Worm (Caenorhabditis elegans) whole organism, young adult: ENCODE data around the gene F14F7.7.

Experiments used
- B0336.3 ChIP-seq: fragments of 200-800 bp; sonication (Bioruptor generic); IDR thresholded peaks from 2 replicates; pipeline ENCODE4 v1.3.6; 2022; ENCODE audit warnings: missing genetic modification characterization, missing compliant biosample characterization
- C06A6.2 ChIP-seq: fragments of 200-800 bp; sonication (Bioruptor generic); conservative IDR thresholded peaks from 2 replicates; pipeline ENCODE4 v1.3.6; 2022; ENCODE audit warnings: missing genetic modification characterization, missing compliant biosample characterization
- D2030.7 ChIP-seq: fragments of 200-800 bp; sonication (Bioruptor generic); IDR thresholded peaks from 2 replicates; pipeline ENCODE4 v1.3.6; 2022; ENCODE audit warnings: missing genetic modification reagents, missing genetic modification characterization, missing compliant biosample characterization
- F10E7.11 ChIP-seq: sonication (generic microtip); optimal IDR thresholded peaks from 2 replicates; lab custom pipeline; 2017; ENCODE audit warnings: mild to moderate bottlenecking, missing genetic modification characterization, moderate library complexity, missing compliant biosample characterization
- F39B2.1 ChIP-seq: fragments of 200-800 bp; sonication (Bioruptor generic); IDR thresholded peaks from 2 replicates; pipeline ENCODE4 v1.3.6; 2022; ENCODE audit warnings: missing genetic modification reagents, missing genetic modification characterization, missing compliant biosample characterization
- F52B5.7 ChIP-seq: sonication (generic microtip); optimal IDR thresholded peaks from 2 replicates; lab custom pipeline; 2016; ENCODE audit warnings: mild to moderate bottlenecking, missing genetic modification characterization, missing compliant biosample characterization
- K11D2.4 ChIP-seq: fragments of 200-800 bp; sonication (Bioruptor generic); IDR thresholded peaks from 2 replicates; pipeline ENCODE4 v1.3.6; 2022; ENCODE audit warnings: missing genetic modification reagents, missing genetic modification characterization, missing compliant biosample characterization
- Y53F4B.3 ChIP-seq: fragments of 200-800 bp; sonication (Bioruptor generic); IDR thresholded peaks from 2 replicates; pipeline ENCODE4 v1.3.6; 2022; ENCODE audit warnings: missing genetic modification reagents, missing genetic modification characterization, missing compliant biosample characterization
- Y53G8AR.9 ChIP-seq: fragments of 200-800 bp; sonication (Bioruptor generic); conservative IDR thresholded peaks from 2 replicates; pipeline ENCODE4 v1.3.6; 2022; ENCODE audit warnings: missing genetic modification reagents, missing genetic modification characterization, missing compliant biosample characterization
- Y79H2A.3 ChIP-seq: fragments of 200-800 bp; sonication (Bioruptor generic); conservative IDR thresholded peaks from 2 replicates; pipeline ENCODE4 v1.3.6; 2022; ENCODE audit warnings: missing genetic modification reagents, missing genetic modification characterization, missing compliant biosample characterization
- Y95B8A.8 ChIP-seq: fragments of 200-800 bp; sonication (Bioruptor generic); IDR thresholded peaks from 2 replicates; pipeline ENCODE4 v1.3.6; 2022; ENCODE audit warnings: missing genetic modification reagents, missing genetic modification characterization, missing compliant biosample characterization
- ZK185.1 ChIP-seq: sonication (generic microtip); optimal IDR thresholded peaks from 2 replicates; lab custom pipeline; 2016; ENCODE audit warnings: mild to moderate bottlenecking, missing genetic modification characterization, missing compliant biosample characterization; ENCODE audit not compliant: poor library complexity, severe bottlenecking
- akir-1 ChIP-seq: fragments of 200-800 bp; sonication (Bioruptor generic); optimal IDR thresholded peaks from 2 replicates; lab custom pipeline; 2018; ENCODE audit warnings: mild to moderate bottlenecking, missing genetic modification characterization, moderate library complexity, missing compliant biosample characterization
- ama-1 ChIP-seq, 3 experiments: fragments of 150-350 bp in 1 of 3; sonication (generic microtip) in 2 of 3; optimal IDR thresholded peaks; 2 replicates each; lab custom pipeline; 2014 to 2018; ENCODE audit warnings: missing biosample characterization in 2 of 3, missing genetic modification characterization in 2 of 3, missing genetic modification reagents in 2 of 3
- aptf-2 ChIP-seq: fragments of 200-800 bp; sonication (Bioruptor generic); conservative IDR thresholded peaks from 2 replicates; pipeline ENCODE4 v1.3.6; 2022; ENCODE audit warnings: missing genetic modification reagents, missing genetic modification characterization, missing compliant biosample characterization
- atf-7 ChIP-seq: sonication (generic microtip); optimal IDR thresholded peaks from 2 replicates; lab custom pipeline; 2017; ENCODE audit warnings: mild to moderate bottlenecking, missing genetic modification characterization, missing compliant biosample characterization
- attf-3 ChIP-seq: fragments of 200-800 bp; sonication (Bioruptor generic); conservative IDR thresholded peaks from 2 replicates; pipeline ENCODE4 v1.3.6; 2022; ENCODE audit warnings: missing genetic modification reagents, missing genetic modification characterization, missing compliant biosample characterization
- bed-1 ChIP-seq: fragments of 200-800 bp; sonication (Bioruptor generic); IDR thresholded peaks from 2 replicates; pipeline ENCODE4 v1.3.6; 2022; ENCODE audit warnings: missing genetic modification reagents, missing genetic modification characterization, missing compliant biosample characterization
- ccch-3 ChIP-seq: fragments of 200-800 bp; sonication (Bioruptor generic); optimal IDR thresholded peaks from 2 replicates; lab custom pipeline; 2018; ENCODE audit warnings: mild to moderate bottlenecking, missing genetic modification characterization, missing compliant biosample characterization
- cebp-1 ChIP-seq, 2 experiments: fragments of 200-800 bp in 1 of 2; sonication (Bioruptor generic) in 1 of 2; sonication (generic microtip) in 1 of 2; IDR thresholded peaks in 1 of 2; optimal IDR thresholded peaks in 1 of 2; 2 replicates each; pipeline versions ENCODE4 v1.3.6 to Lab custom; 2017 to 2022; ENCODE audit warnings: missing compliant biosample characterization in 2 of 2, missing genetic modification characterization in 2 of 2, mild to moderate bottlenecking in 1 of 2, missing genetic modification reagents in 1 of 2, moderate library complexity in 1 of 2
- ceh-100 ChIP-seq: fragments of 200-800 bp; sonication (Bioruptor generic); IDR thresholded peaks from 2 replicates; pipeline ENCODE4 v1.3.6; 2022; ENCODE audit warnings: missing genetic modification reagents, missing genetic modification characterization, missing compliant biosample characterization
- ceh-91 ChIP-seq: fragments of 200-800 bp; sonication (Bioruptor generic); IDR thresholded peaks from 2 replicates; pipeline ENCODE4 v1.3.6; 2022; ENCODE audit warnings: missing genetic modification reagents, missing genetic modification characterization, missing compliant biosample characterization
- efl-1 ChIP-seq: fragments of 150-350 bp; optimal IDR thresholded peaks from 2 replicates; lab custom pipeline; 2014; ENCODE audit warnings: missing biosample characterization, missing genetic modification reagents, missing genetic modification characterization
- egl-18 ChIP-seq: fragments of 200-800 bp; sonication (Bioruptor generic); IDR thresholded peaks from 2 replicates; pipeline ENCODE4 v1.3.6; 2022; ENCODE audit warnings: missing genetic modification reagents, missing genetic modification characterization, missing compliant biosample characterization
- egl-44 ChIP-seq: fragments of 200-800 bp; sonication (Bioruptor generic); IDR thresholded peaks from 2 replicates; pipeline ENCODE4 v1.3.6; 2022; ENCODE audit warnings: missing genetic modification reagents, missing genetic modification characterization, missing compliant biosample characterization
- hlh-12 ChIP-seq: sonication (generic microtip); optimal IDR thresholded peaks from 2 replicates; lab custom pipeline; 2016; ENCODE audit warnings: missing genetic modification characterization, missing compliant biosample characterization
- hsf-1 ChIP-seq: fragments of 200-800 bp; sonication (Bioruptor generic); IDR thresholded peaks from 2 replicates; pipeline ENCODE4 v1.3.6; 2022; ENCODE audit warnings: missing genetic modification reagents, missing genetic modification characterization, missing compliant biosample characterization
- lin-35 ChIP-seq, 3 experiments: fragments of 150-350 bp in 2 of 3; sonication (generic microtip) in 1 of 3; optimal IDR thresholded peaks; 2 replicates each; lab custom pipeline; 2014 to 2018; ENCODE audit warnings: missing biosample characterization in 3 of 3, missing genetic modification characterization in 3 of 3, missing genetic modification reagents in 3 of 3
- lin-40 ChIP-seq: sonication (generic microtip); optimal IDR thresholded peaks from 2 replicates; lab custom pipeline; 2016; ENCODE audit warnings: missing genetic modification characterization, mild to moderate bottlenecking, missing compliant biosample characterization, missing genotype, missing genetic modification reagents
- lsl-1 ChIP-seq: fragments of 200-800 bp; sonication (Bioruptor generic); optimal IDR thresholded peaks from 2 replicates; lab custom pipeline; 2018; ENCODE audit warnings: mild to moderate bottlenecking, missing genetic modification characterization, moderate library complexity, missing compliant biosample characterization
- madf-10 ChIP-seq: sonication (generic microtip); optimal IDR thresholded peaks from 2 replicates; lab custom pipeline; 2016; ENCODE audit warnings: mild to moderate bottlenecking, missing genetic modification characterization, missing compliant biosample characterization
- madf-6 ChIP-seq: fragments of 200-800 bp; sonication (Bioruptor generic); IDR thresholded peaks from 2 replicates; pipeline ENCODE4 v1.3.6; 2022; ENCODE audit warnings: missing genetic modification reagents, missing genetic modification characterization, missing compliant biosample characterization
- mcd-1 ChIP-seq: fragments of 200-800 bp; sonication (Bioruptor generic); IDR thresholded peaks from 2 replicates; pipeline ENCODE4 v1.3.6; 2022; ENCODE audit warnings: missing genetic modification reagents, missing genetic modification characterization, missing compliant biosample characterization
- mel-28 ChIP-seq: sonication (generic microtip); optimal IDR thresholded peaks from 2 replicates; lab custom pipeline; 2016; ENCODE audit warnings: borderline replicate concordance, mild to moderate bottlenecking, missing genetic modification characterization, missing compliant biosample characterization
- mes-4 ChIP-seq: sonication (generic microtip); optimal IDR thresholded peaks from 2 replicates; lab custom pipeline; 2016; ENCODE audit warnings: missing genotype, missing genetic modification characterization, missing compliant biosample characterization
- nfya-1 ChIP-seq: sonication (generic microtip); optimal IDR thresholded peaks from 2 replicates; lab custom pipeline; 2017; ENCODE audit warnings: antibody characterized with exemption, missing compliant biosample characterization, missing genetic modification characterization, borderline replicate concordance; ENCODE audit not compliant: insufficient read depth
- nhr-90 ChIP-seq: sonication (generic microtip); optimal IDR thresholded peaks from 2 replicates; lab custom pipeline; 2016; ENCODE audit warnings: missing genotype, mild to moderate bottlenecking, missing genetic modification characterization, missing compliant biosample characterization
- pha-4 ChIP-seq: fragments of 150-350 bp; sonication (generic microtip); optimal IDR thresholded peaks from 2 replicates; lab custom pipeline; 2014; ENCODE audit warnings: missing biosample characterization, missing genetic modification reagents, missing genetic modification characterization
- rcor-1 ChIP-seq: fragments of 200-800 bp; sonication (Bioruptor generic); IDR thresholded peaks from 2 replicates; pipeline ENCODE4 v1.3.6; 2022; ENCODE audit warnings: missing genetic modification reagents, missing genetic modification characterization, missing compliant biosample characterization
- repo-1 ChIP-seq: sonication (generic microtip); optimal IDR thresholded peaks from 2 replicates; lab custom pipeline; 2017; ENCODE audit warnings: mild to moderate bottlenecking, missing genetic modification characterization, missing compliant biosample characterization
- rpc-1 ChIP-seq, 2 experiments: fragments of 150-350 bp in 1 of 2; sonication (generic microtip) in 1 of 2; optimal IDR thresholded peaks; 2 replicates each; lab custom pipeline; 2014 to 2018; ENCODE audit warnings: missing biosample characterization in 1 of 2, missing genetic modification characterization in 1 of 2, missing genetic modification reagents in 1 of 2, missing genotype in 1 of 2
- snpc-3.4 ChIP-seq: sonication (generic microtip); optimal IDR thresholded peaks from 2 replicates; lab custom pipeline; 2017; ENCODE audit warnings: missing genetic modification characterization, mild to moderate bottlenecking, missing compliant biosample characterization, antibody characterized with exemption, moderate library complexity, missing genotype, missing genetic modification reagents
- snpc-4 ChIP-seq, 5 experiments: fragments of 150-350 bp in 1 of 5; sonication (generic microtip) in 4 of 5; optimal IDR thresholded peaks; 2 replicates each; lab custom pipeline; 2014 to 2018; ENCODE audit warnings: missing genetic modification characterization in 5 of 5, missing biosample characterization in 3 of 5, antibody characterized with exemption in 2 of 5, mild to moderate bottlenecking in 2 of 5, missing compliant biosample characterization in 2 of 5, missing genotype in 2 of 5, moderate library complexity in 2 of 5, missing genetic modification reagents in 1 of 5
- tbp1 ChIP-seq: fragments of 200-800 bp; sonication (Bioruptor generic); optimal IDR thresholded peaks from 2 replicates; lab custom pipeline; 2018; ENCODE audit warnings: mild to moderate bottlenecking, missing genetic modification characterization, missing compliant biosample characterization
- ztf-25 ChIP-seq: fragments of 200-800 bp; sonication (Bioruptor generic); IDR thresholded peaks from 2 replicates; pipeline ENCODE4 v1.3.6; 2022; ENCODE audit warnings: missing genetic modification reagents, missing genetic modification characterization, missing compliant biosample characterization
- ztf-3 ChIP-seq: fragments of 200-800 bp; sonication (Bioruptor generic); optimal IDR thresholded peaks from 2 replicates; lab custom pipeline; 2018; ENCODE audit warnings: mild to moderate bottlenecking, missing genetic modification characterization, missing compliant biosample characterization
- ztf-6 ChIP-seq: fragments of 200-800 bp; sonication (Bioruptor generic); IDR thresholded peaks from 2 replicates; pipeline ENCODE4 v1.3.6; 2022; ENCODE audit warnings: missing genetic modification reagents, missing genetic modification characterization, missing compliant biosample characterization

The F14F7.7 gene

ce11 chrIII:13066828-13067227 lies 36.1 kb downstream of the F14F7.7 start (continued):
- TF ChIP-seq Y53G8AR.9 (GFP tag; lab: Robert Waterston, UW) (no peak), Y79H2A.3 (GFP tag; lab: Robert Waterston, UW) (no peak), madf-6 (GFP tag; lab: Robert Waterston, UW) (no peak), ceh-100 (no peak), rcor-1 (no peak), F52B5.7 (tag; lab: Kevin White, UChicago) (no peak), bed-1 (GFP tag; lab: Robert Waterston, UW) (no peak), egl-18 (no peak), B0336.3 (GFP tag; lab: Robert Waterston, UW) (0 out of 2 replicates have a peak, but pooled peaks have one; percentile 31), nhr-90 (tag; lab: Kevin White, UChicago) (no peak), akir-1 (GFP tag; lab: Kevin White, UChicago) (no peak), rpc-1 (optimal IDR thresholded peaks at IDR 0.05; lab: Kevin White, UChicago) (no peak), rpc-1 (tag; optimal IDR thresholded peaks at IDR 0.05; lab: Kevin White, UChicago) (no peak), pha-4 (tag; lab: Kevin White, UChicago) (no peak), ama-1 (optimal IDR thresholded peaks at IDR 0.05; lab: Kevin White, UChicago) (no peak), ama-1 (GFP tag; optimal IDR thresholded peaks at IDR 0.05; lab: Kevin White, UChicago) (no peak), ZK185.1 (no peak), efl-1 (GFP tag; lab: Kevin White, UChicago) (no peak), F10E7.11 (no peak), snpc-4 (GFP tag; optimal IDR thresholded peaks at IDR 0.05; lab: Kevin White, UChicago) (no peak), snpc-4 (tag; optimal IDR thresholded peaks at IDR 0.05; lab: Kevin White, UChicago) (peak in 1 of 4 experiments; percentile 29), mes-4 (tag; lab: Kevin White, UChicago) (no peak), madf-10 (tag; lab: Kevin White, UChicago) (peak; percentile 25), lin-35 (GFP tag; optimal IDR thresholded peaks at IDR 0.05; lab: Kevin White, UChicago) (no peak), Y95B8A.8 (GFP tag; lab: Robert Waterston, UW) (no peak), D2030.7 (GFP tag; lab: Robert Waterston, UW) (no peak), ztf-6 (GFP tag; lab: Robert Waterston, UW) (no peak), atf-7 (tag; lab: Kevin White, UChicago) (peak; percentile 26), ceh-91 (GFP tag; lab: Robert Waterston, UW) (no peak), hsf-1 (GFP tag; lab: Robert Waterston, UW) (no peak), egl-44 (GFP tag; lab: Robert Waterston, UW) (no peak), F39B2.1 (no peak), hlh-12 (no peak), lin-40 (tag; lab: Kevin White, UChicago) (no peak), cebp-1 (GFP tag; IDR thresholded peaks at IDR 0.05; lab: Robert Waterston, UW) (no peak), cebp-1 (tag; optimal IDR thresholded peaks at IDR 0.05; lab: Kevin White, UChicago) (no peak), aptf-2 (GFP tag; lab: Robert Waterston, UW) (no peak), snpc-3.4 (tag; lab: Kevin White, UChicago) (no peak), lsl-1 (GFP tag; lab: Kevin White, UChicago) (no peak), ztf-25 (GFP tag; lab: Robert Waterston, UW) (no peak), ccch-3 (GFP tag; lab: Kevin White, UChicago) (no peak), ztf-3 (GFP tag; lab: Kevin White, UChicago) (no peak), C06A6.2 (GFP tag; lab: Robert Waterston, UW) (no peak), mel-28 (no peak), K11D2.4 (no peak), Y53F4B.3 (GFP tag; lab: Robert Waterston, UW) (no peak), tbp1 (GFP tag; lab: Kevin White, UChicago) (peak; percentile 10), attf-3 (GFP tag; lab: Robert Waterston, UW) (no peak), mcd-1 (GFP tag; lab: Robert Waterston, UW) (0 out of 2 replicates have a peak, but pooled peaks have one; percentile 20), nfya-1 (tag; lab: Kevin White, UChicago) (no peak), repo-1 (no peak)
